Fruit fly (Drosophila melanogaster) whole organism, pupa: ENCODE results near the gene Aplip1.

Source experiments
- CG10348 ChIP-seq: fragments of 200-800 bp; sonication (Bioruptor generic); IDR thresholded peaks from 2 replicates; pipeline ENCODE4 v1.3.6; 2022; ENCODE audit warnings: missing biosample characterization, missing genetic modification characterization
- CG12605 ChIP-seq: fragments of 200-800 bp; sonication (Bioruptor generic); IDR thresholded peaks from 2 replicates; pipeline ENCODE4 v1.3.6; 2022; ENCODE audit warnings: missing biosample characterization, missing genetic modification characterization
- CG13204 ChIP-seq: fragments of 200-800 bp; sonication (Bioruptor generic); optimal IDR thresholded peaks from 2 replicates; lab custom pipeline; 2018; ENCODE audit warnings: missing biosample characterization, mild to moderate bottlenecking, missing genetic modification characterization, moderate library complexity
- CG14655 ChIP-seq: fragments of 200-800 bp; sonication (Bioruptor generic); optimal IDR thresholded peaks from 3 replicates; lab custom pipeline; 2017; ENCODE audit warnings: mild to moderate bottlenecking, missing biosample characterization, missing genetic modification reagents, missing genetic modification characterization
- CG15710 ChIP-seq: fragments of 200-800 bp; sonication (Bioruptor generic); optimal IDR thresholded peaks from 2 replicates; lab custom pipeline; 2018; ENCODE audit warnings: missing biosample characterization, mild to moderate bottlenecking, missing genetic modification characterization, moderate library complexity
- CG17806 ChIP-seq: fragments of 200-800 bp; sonication (Bioruptor generic); optimal IDR thresholded peaks from 2 replicates; lab custom pipeline; 2018; ENCODE audit warnings: missing biosample characterization, mild to moderate bottlenecking, missing genetic modification characterization, moderate library complexity
- CG32121 ChIP-seq: fragments of 200-800 bp; sonication (Bioruptor generic); IDR thresholded peaks from 2 replicates; pipeline ENCODE4 v1.3.6; 2022; ENCODE audit warnings: missing biosample characterization, missing genetic modification characterization
- CG34367 ChIP-seq: fragments of 200-800 bp; sonication (Bioruptor generic); optimal IDR thresholded peaks from 2 replicates; lab custom pipeline; 2018; ENCODE audit warnings: missing biosample characterization, mild to moderate bottlenecking, missing genetic modification characterization
- CG4496 ChIP-seq: fragments of 200-800 bp; sonication (Bioruptor generic); IDR thresholded peaks from 3 replicates; pipeline ENCODE4 v1.3.6; 2022; ENCODE audit warnings: missing biosample characterization, missing genetic modification characterization
- CG8159 ChIP-seq: fragments of 200-800 bp; sonication (Bioruptor generic); optimal IDR thresholded peaks from 3 replicates; lab custom pipeline; 2018; ENCODE audit warnings: missing biosample characterization, mild to moderate bottlenecking, missing genetic modification characterization, moderate library complexity
- CG8301 ChIP-seq: fragments of 200-800 bp; sonication (Bioruptor generic); optimal IDR thresholded peaks from 2 replicates; lab custom pipeline; 2018; ENCODE audit warnings: missing biosample characterization, mild to moderate bottlenecking, missing genetic modification characterization
- CG9948 ChIP-seq: fragments of 200-800 bp; sonication (Bioruptor generic); optimal IDR thresholded peaks from 2 replicates; lab custom pipeline; 2018; ENCODE audit warnings: missing biosample characterization, mild to moderate bottlenecking, missing genetic modification characterization, moderate library complexity
- D1 ChIP-seq: fragments of 200-800 bp; sonication (Bioruptor generic); optimal IDR thresholded peaks from 2 replicates; lab custom pipeline; 2018; ENCODE audit warnings: missing biosample characterization, mild to moderate bottlenecking, missing genetic modification characterization, moderate library complexity
- EcR ChIP-seq: fragments of 200-800 bp; sonication (Bioruptor generic); optimal IDR thresholded peaks from 3 replicates; lab custom pipeline; 2019; ENCODE audit warnings: missing biosample characterization, missing genetic modification characterization, mild to moderate bottlenecking, moderate library complexity, missing genetic modification reagents
- Ets98B ChIP-seq: fragments of 200-800 bp; sonication (Bioruptor generic); IDR thresholded peaks from 2 replicates; pipeline ENCODE4 v1.3.6; 2022; ENCODE audit warnings: missing biosample characterization, missing genetic modification characterization
- Pif1A ChIP-seq: fragments of 200-800 bp; sonication (Bioruptor generic); optimal IDR thresholded peaks from 3 replicates; lab custom pipeline; 2016; ENCODE audit warnings: missing biosample characterization, missing genetic modification characterization
- Pif1B ChIP-seq: fragments of 200-800 bp; sonication (Bioruptor generic); optimal IDR thresholded peaks from 3 replicates; lab custom pipeline; 2016; ENCODE audit warnings: missing biosample characterization, missing genetic modification characterization
- Snoo ChIP-seq: fragments of 200-800 bp; sonication (Bioruptor generic); optimal IDR thresholded peaks from 3 replicates; lab custom pipeline; 2017; ENCODE audit warnings: missing biosample characterization, mild to moderate bottlenecking, missing genetic modification characterization, inconsistent platforms
- fd96Ca ChIP-seq: fragments of 200-800 bp; sonication (Bioruptor generic); IDR thresholded peaks from 3 replicates; pipeline ENCODE4 v1.3.6; 2022; ENCODE audit warnings: missing biosample characterization, missing genetic modification characterization
- gl ChIP-seq: fragments of 200-800 bp; sonication (Bioruptor generic); optimal IDR thresholded peaks from 2 replicates; lab custom pipeline; 2018; ENCODE audit warnings: missing biosample characterization, mild to moderate bottlenecking, missing genetic modification characterization
- rn ChIP-seq: fragments of 200-800 bp; sonication (Bioruptor generic); IDR thresholded peaks from 2 replicates; pipeline ENCODE4 v1.3.6; 2022; ENCODE audit warnings: missing biosample characterization, missing genetic modification characterization

Gene Aplip1

DNA sequence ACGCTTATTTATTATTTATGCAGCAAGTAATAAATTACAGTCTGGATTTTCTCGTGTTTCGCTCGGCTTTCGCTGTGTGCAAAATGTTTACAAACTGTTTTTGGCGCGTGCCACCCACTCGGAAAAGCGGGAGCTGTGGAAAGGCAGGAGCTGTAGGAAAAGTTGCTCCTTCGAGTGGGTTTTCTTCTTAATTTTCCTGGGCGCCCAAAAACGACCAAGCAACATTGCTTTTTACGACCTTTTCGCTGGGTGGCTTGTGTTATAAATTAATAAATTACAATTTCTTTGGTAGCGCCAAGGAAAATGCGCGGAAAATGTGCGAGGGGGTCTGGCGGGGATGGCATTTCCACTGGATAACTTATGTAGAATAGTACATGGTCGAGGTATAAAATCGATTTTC lies 19.6 kb upstream of the Aplip1 start:
- no peak for TF ChIP-seq fd96Ca (GFP tag; lab: Robert Waterston, UW)
- TF ChIP-seq CG15710 = no peak
- TF ChIP-seq CG17806 (tag; lab: Kevin White, UChicago) = no peak
- no peak for TF ChIP-seq CG32121 (GFP tag; lab: Robert Waterston, UW)
- TF ChIP-seq D1 (tag; lab: Kevin White, UChicago) = no peak
- no peak for TF ChIP-seq Ets98B (GFP tag; lab: Robert Waterston, UW)
- no peak for TF ChIP-seq rn (GFP tag; lab: Robert Waterston, UW)
- no peak for TF ChIP-seq Pif1B (GFP tag; lab: Kevin White, UChicago)
- no peak for TF ChIP-seq CG14655
- no peak for TF ChIP-seq CG4496 (GFP tag; lab: Robert Waterston, UW)
- TF ChIP-seq CG9948 (tag; lab: Kevin White, UChicago) = no peak
- TF ChIP-seq CG12605 = no peak
- TF ChIP-seq CG34367 (tag; lab: Kevin White, UChicago) = no peak
- TF ChIP-seq CG10348 (GFP tag; lab: Robert Waterston, UW) = no peak
- no peak for TF ChIP-seq EcR (GFP tag; lab: Kevin White, UChicago)
- TF ChIP-seq CG8159 (tag; lab: Kevin White, UChicago) = no peak
- TF ChIP-seq gl (tag; lab: Kevin White, UChicago) = no peak
- TF ChIP-seq Pif1A (GFP tag; lab: Kevin White, UChicago) = no peak
- TF ChIP-seq, all 21 proteins: peak for 0

DNA sequence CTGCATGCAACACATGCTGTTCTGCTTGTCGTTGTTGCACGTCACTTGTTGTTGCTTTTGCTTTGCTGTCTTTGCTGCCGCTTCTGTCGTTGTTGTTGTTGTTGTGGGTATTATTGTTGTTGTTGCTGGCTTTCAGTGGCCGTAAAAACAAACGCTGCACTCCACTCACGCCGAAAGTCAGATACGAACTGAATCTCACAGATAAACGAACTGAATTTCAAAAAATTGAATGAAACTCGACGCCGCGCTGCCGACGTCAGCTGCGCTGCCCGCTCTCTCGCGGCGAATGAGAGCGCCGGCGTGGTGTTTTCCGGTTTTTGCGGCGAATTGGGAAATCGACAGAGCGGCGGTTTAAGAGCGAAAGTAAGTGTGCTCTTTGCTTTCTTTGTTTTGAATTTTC lies 19.0 kb upstream of the Aplip1 start, which contains the start of gene bab2:
Gene bab2 (minus strand): TSS at position 192 of the 400 bp plus-strand sequence.
- TF ChIP-seq Pif1A (GFP tag; lab: Kevin White, UChicago) (no peak), CG9948 (tag; lab: Kevin White, UChicago) (no peak), CG12605 (peak; percentile 44), EcR (GFP tag; lab: Kevin White, UChicago) (peak; percentile 35), CG4496 (GFP tag; lab: Robert Waterston, UW) (peak; percentile 8; the same call in 1 of the 3 replicates), Snoo (tag; lab: Kevin White, UChicago) (peak; percentile 12), CG13204 (GFP tag; lab: Kevin White, UChicago) (peak; percentile 32)

DNA sequence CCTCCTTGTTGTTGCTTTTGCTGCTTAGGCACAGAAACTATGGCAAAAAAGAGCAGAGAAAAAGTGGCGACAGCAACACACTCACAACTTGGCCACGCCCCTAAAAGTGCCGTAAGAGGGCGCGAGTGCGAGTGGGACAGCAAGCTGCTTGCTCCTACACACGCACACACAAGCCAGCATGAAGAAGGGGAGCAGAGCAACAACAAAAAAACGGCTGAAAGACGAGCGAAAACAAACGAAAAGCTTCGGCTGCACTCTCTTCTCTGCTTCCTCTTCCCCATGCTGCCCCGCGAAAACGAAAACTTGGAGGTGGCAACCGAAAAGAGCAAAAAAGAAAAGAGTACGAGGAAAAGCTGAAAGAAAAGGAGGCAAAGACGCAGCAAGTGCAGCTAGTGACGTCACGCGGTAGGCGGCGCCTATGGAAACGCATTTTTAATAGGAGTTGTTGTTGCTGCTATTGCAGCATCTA lies 18.0 kb upstream of the Aplip1 start:
- peak; percentile 80 for TF ChIP-seq fd96Ca (GFP tag; lab: Robert Waterston, UW)
- TF ChIP-seq CG32121 (GFP tag; lab: Robert Waterston, UW) = peak; percentile 77; the same call in 1 of the 2 replicates
- peak; percentile 48; the same call in 1 of the 2 replicates for TF ChIP-seq rn (GFP tag; lab: Robert Waterston, UW)
- TF ChIP-seq CG4496 (GFP tag; lab: Robert Waterston, UW) = peak; percentile 82
- TF ChIP-seq CG14655 = peak; percentile 72
- peak; percentile 35 for TF ChIP-seq CG17806 (tag; lab: Kevin White, UChicago)
- peak; percentile 84 for TF ChIP-seq gl (tag; lab: Kevin White, UChicago)
- TF ChIP-seq D1 (tag; lab: Kevin White, UChicago) = no peak
- TF ChIP-seq Pif1B (GFP tag; lab: Kevin White, UChicago) = no peak
- peak; percentile 71 for TF ChIP-seq CG15710
- TF ChIP-seq Ets98B (GFP tag; lab: Robert Waterston, UW) = peak; percentile 71
- TF ChIP-seq CG8159 (tag; lab: Kevin White, UChicago) = peak; percentile 65
- TF ChIP-seq CG8301 (tag; lab: Kevin White, UChicago) = peak; percentile 57
- peak; percentile 70 for TF ChIP-seq CG13204 (GFP tag; lab: Kevin White, UChicago)
- TF ChIP-seq Snoo (tag; lab: Kevin White, UChicago) = peak; percentile 30
- TF ChIP-seq CG12605 = peak; percentile 63
- no peak for TF ChIP-seq CG10348 (GFP tag; lab: Robert Waterston, UW)
- peak; percentile 40 for TF ChIP-seq CG9948 (tag; lab: Kevin White, UChicago)
- peak; percentile 18 for TF ChIP-seq EcR (GFP tag; lab: Kevin White, UChicago)
- TF ChIP-seq CG34367 (tag; lab: Kevin White, UChicago) = peak; percentile 79
- TF ChIP-seq Pif1A (GFP tag; lab: Kevin White, UChicago) = peak; percentile 49

DNA sequence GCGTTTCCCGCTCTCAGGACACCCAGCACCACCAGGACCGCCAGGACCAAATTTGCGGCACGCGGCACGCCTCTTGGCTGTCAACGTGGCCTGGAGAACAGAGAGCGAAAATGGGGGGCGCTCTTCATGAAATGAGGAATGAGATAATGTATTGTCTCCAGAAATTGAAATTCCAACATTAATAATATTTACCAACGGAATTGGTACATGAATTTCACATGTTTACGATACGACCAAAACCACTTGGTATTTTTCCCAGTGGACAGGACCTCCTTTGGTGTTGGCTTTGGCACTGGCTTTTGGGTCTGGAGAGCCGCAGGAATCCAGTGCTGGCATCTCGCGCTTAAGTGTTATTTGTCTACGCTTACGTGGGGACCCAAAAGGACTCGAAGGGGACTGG lies 12.7 kb upstream of the Aplip1 start:
- TF ChIP-seq CG34367 (tag; lab: Kevin White, UChicago) (no peak), CG4496 (GFP tag; lab: Robert Waterston, UW) (no peak), Ets98B (GFP tag; lab: Robert Waterston, UW) (peak; percentile 17; the same call in 1 of the 2 replicates), CG15710 (peak; percentile 46), CG17806 (tag; lab: Kevin White, UChicago) (no peak), CG8159 (tag; lab: Kevin White, UChicago) (peak; percentile 12), fd96Ca (GFP tag; lab: Robert Waterston, UW) (peak; percentile 49; the same call in 1 of the 3 replicates)

DNA sequence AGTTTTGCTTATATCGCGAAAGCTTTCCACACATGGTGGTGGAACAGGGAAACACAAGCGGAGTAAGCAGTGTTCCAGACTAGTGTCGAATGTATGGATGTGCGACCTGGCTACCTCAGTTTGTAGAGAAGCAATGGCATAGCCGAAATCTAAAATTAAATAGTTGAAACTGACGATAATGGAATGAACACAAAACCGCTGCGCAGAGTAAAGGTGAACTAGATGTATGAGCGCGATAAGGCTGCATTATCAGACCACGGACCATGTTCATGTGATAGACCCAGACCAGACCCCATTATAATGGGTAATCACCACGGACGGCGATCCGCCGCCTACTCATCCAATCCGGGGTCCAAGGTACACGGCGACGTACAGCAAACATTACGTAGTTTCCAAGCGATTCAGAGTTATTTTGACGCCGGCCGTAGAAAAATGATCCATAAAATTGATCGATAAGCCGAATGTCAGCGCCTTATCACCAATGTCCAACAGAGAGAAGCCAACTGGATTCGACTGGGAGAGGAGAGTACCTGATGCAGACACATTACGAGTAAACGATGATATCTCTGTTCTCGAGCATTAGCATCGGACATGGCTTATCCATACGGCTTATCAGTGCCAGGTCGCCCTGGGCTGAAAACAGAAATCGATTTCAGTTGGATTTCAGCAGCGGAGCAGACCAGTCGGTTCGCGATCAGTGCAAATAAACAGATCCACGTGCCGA lies 7.0 kb upstream of the Aplip1 start, which contains the start of gene CG13912:
Gene CG13912 (plus strand): TSS at position 653 of the 724 bp plus-strand sequence.
- TF ChIP-seq gl (tag; lab: Kevin White, UChicago) (peak; percentile 64), CG9948 (tag; lab: Kevin White, UChicago) (no peak), Snoo (tag; lab: Kevin White, UChicago) (no peak), fd96Ca (GFP tag; lab: Robert Waterston, UW) (no peak), CG14655 (peak; percentile 13), Pif1A (GFP tag; lab: Kevin White, UChicago) (no peak), CG8159 (tag; lab: Kevin White, UChicago) (no peak), EcR (GFP tag; lab: Kevin White, UChicago) (peak; percentile 10), CG13204 (GFP tag; lab: Kevin White, UChicago) (peak; percentile 38)
- TF ChIP-seq, all 21 proteins: peak for 4
